Worm (Caenorhabditis elegans): Measurements from ENCODE around the gene C02B10.4.

C02B10.4 gene

ce11 chrIV:5100145-5100544 lies 8.8 kb downstream of the C02B10.4 start (continued):
- TF ChIP-seq ctbp-1 (GFP tag; IDR thresholded peaks at IDR 0.05) (peak; percentile 55; the same call in 1 of the 2 replicates), aha-1 (tag) (peak; percentile 78), unc-39 (tag; optimal IDR thresholded peaks at IDR 0.05) (no peak), ceh-62 (tag; optimal IDR thresholded peaks at IDR 0.05) (no peak), hif-1 (tag; optimal IDR thresholded peaks at IDR 0.05) (no peak), nhr-42 (GFP tag; IDR thresholded peaks at IDR 0.05) (no peak), mdt-29 (GFP tag; IDR thresholded peaks at IDR 0.05) (no peak), ceh-44 (GFP tag; IDR thresholded peaks at IDR 0.05) (no peak), dmd-8 (GFP tag; IDR thresholded peaks at IDR 0.05) (no peak), php-3 (GFP tag; IDR thresholded peaks at IDR 0.05) (no peak), ces-1 (GFP tag; optimal IDR thresholded peaks at IDR 0.05) (no peak), Y5F2A.4 (GFP tag; optimal IDR thresholded peaks at IDR 0.05) (no peak), F10B5.3 (tag; optimal IDR thresholded peaks at IDR 0.05) (no peak), mep-1 (tag; optimal IDR thresholded peaks at IDR 0.05) (peak; percentile 33), zfp-3 (GFP tag; conservative IDR thresholded peaks at IDR 0.05) (no peak), unc-62 (GFP tag; optimal IDR thresholded peaks at IDR 0.05 in 1 of 2) (peak in 1 of 2 experiments; percentile 47), unc-62 (tag; optimal IDR thresholded peaks at IDR 0.05) (no peak), snpc-1.2 (GFP tag; IDR thresholded peaks at IDR 0.05) (no peak), tra-1 (GFP tag; IDR thresholded peaks at IDR 0.05) (no peak), nhr-102 (tag; optimal IDR thresholded peaks at IDR 0.05) (no peak), rbr-2 (tag; optimal IDR thresholded peaks at IDR 0.05) (peak; percentile 45), D1046.2 (GFP tag; IDR thresholded peaks at IDR 0.05) (no peak), zip-2 (tag; optimal IDR thresholded peaks at IDR 0.05) (no peak), daf-16 (GFP tag; optimal IDR thresholded peaks at IDR 0.05) (no peak), daf-16 (tag; optimal IDR thresholded peaks at IDR 0.05) (no peak), mxl-3 (GFP tag; optimal IDR thresholded peaks at IDR 0.05) (no peak), saeg-2 (GFP tag; IDR thresholded peaks at IDR 0.05) (no peak), nhr-10 (tag; optimal IDR thresholded peaks at IDR 0.05) (no peak), nhr-77 (tag; optimal IDR thresholded peaks at IDR 0.05) (no peak), nhr-111 (GFP tag; optimal IDR thresholded peaks at IDR 0.05) (no peak)

- TF ChIP-seq Y105C5A.15 (GFP tag; IDR thresholded peaks at IDR 0.05) (no peak), nhr-25 (tag; optimal IDR thresholded peaks at IDR 0.05; ENCODE audit: borderline replicate concordance, insufficient read depth) (no peak), set-16 (GFP tag; IDR thresholded peaks at IDR 0.05) (no peak), fos-1 (tag; optimal IDR thresholded peaks at IDR 0.05) (no peak), ceh-28 (tag; optimal IDR thresholded peaks at IDR 0.05) (no peak), spr-3 (GFP tag; optimal IDR thresholded peaks at IDR 0.05) (no peak)
These were observed 10.6 kb downstream of the C02B10.4 start for ce11 chrIV:5101945-5102344.

ce11 chrIV:5103229-5103894 lies 12.0 kb downstream of the C02B10.4 start, which contains the start of gene C02B10.3:
Gene C02B10.3, minus strand, starts transcription at chrIV:5103279.
- TF ChIP-seq ceh-82 (tag; optimal IDR thresholded peaks at IDR 0.05) (no peak), mep-1 (tag; optimal IDR thresholded peaks at IDR 0.05) (peak; percentile 38), fos-1 (tag; optimal IDR thresholded peaks at IDR 0.05) (no peak), nhr-111 (GFP tag; optimal IDR thresholded peaks at IDR 0.05) (no peak), rbr-2 (tag; optimal IDR thresholded peaks at IDR 0.05) (peak; percentile 66), hmg-1.1 (GFP tag; IDR thresholded peaks at IDR 0.05) (peak; percentile 49; the same call in 1 of the 2 replicates), lsy-2 (tag; optimal IDR thresholded peaks at IDR 0.05) (peak in 1 of 2 experiments; percentile 60), mes-2 (tag; optimal IDR thresholded peaks at IDR 0.05; ENCODE audit: poor library complexity, severe bottlenecking) (no peak), mdl-1 (tag; optimal IDR thresholded peaks at IDR 0.05) (peak in 1 of 2 experiments; percentile 56), nhr-11 (tag; optimal IDR thresholded peaks at IDR 0.05) (peak; percentile 19), daf-12 (tag; optimal IDR thresholded peaks at IDR 0.05) (no peak), aha-1 (tag) (peak; percentile 86), aly-2 (tag; optimal IDR thresholded peaks at IDR 0.05) (no peak), ctbp-1 (GFP tag; IDR thresholded peaks at IDR 0.05) (peak; percentile 60; the same call in 1 of the 2 replicates), fkh-10 (GFP tag; optimal IDR thresholded peaks at IDR 0.05) (peak; percentile 68), unc-62 (GFP tag; optimal IDR thresholded peaks at IDR 0.05 in 1 of 2) (peak in 1 of 2 experiments; percentile 81), unc-62 (tag; optimal IDR thresholded peaks at IDR 0.05) (no peak)
